Fruit fly (Drosophila melanogaster) whole organism, prepupa: ENCODE measurements around the gene CG2617.
A peak's percentile ranks its signal among the peaks of the same experiment; 100 is the strongest.

Experiments
- CG10669 ChIP-seq: fragments of 200-800 bp; sonication (Bioruptor generic); optimal IDR thresholded peaks from 3 replicates; lab custom pipeline; 2018; ENCODE audit warnings: missing biosample characterization, mild to moderate bottlenecking, missing genetic modification characterization, moderate library complexity
- CG11902 ChIP-seq: fragments of 200-800 bp; sonication (Bioruptor generic); optimal IDR thresholded peaks from 3 replicates; lab custom pipeline; 2016; ENCODE audit warnings: missing biosample characterization, missing genetic modification characterization
- CG15336 ChIP-seq: fragments of 200-800 bp; sonication (Bioruptor generic); IDR thresholded peaks from 2 replicates; pipeline ENCODE4 v1.3.6; 2022; ENCODE audit warnings: missing biosample characterization, missing genetic modification characterization
- CG16779 ChIP-seq: fragments of 200-800 bp; sonication (Bioruptor generic); optimal IDR thresholded peaks from 3 replicates; lab custom pipeline; 2017; ENCODE audit warnings: missing biosample characterization, mild to moderate bottlenecking, missing genetic modification characterization
- CG3032 ChIP-seq: fragments of 200-800 bp; optimal IDR thresholded peaks from 2 replicates; lab custom pipeline; 2019; ENCODE audit warnings: missing biosample characterization, mild to moderate bottlenecking, missing genetic modification characterization, moderate library complexity
- CG32006 ChIP-seq: fragments of 200-800 bp; sonication (Bioruptor generic); optimal IDR thresholded peaks from 3 replicates; lab custom pipeline; 2017; ENCODE audit warnings: missing biosample characterization, mild to moderate bottlenecking, missing genetic modification characterization
- CG34406 ChIP-seq: fragments of 200-800 bp; sonication (Bioruptor generic); optimal IDR thresholded peaks from 3 replicates; lab custom pipeline; 2016; ENCODE audit warnings: missing biosample characterization, missing genetic modification characterization
- CG3919 ChIP-seq: fragments of 200-800 bp; sonication (Bioruptor generic); optimal IDR thresholded peaks from 3 replicates; lab custom pipeline; 2016; ENCODE audit warnings: missing biosample characterization, missing genetic modification characterization
- CG6163 ChIP-seq: fragments of 200-800 bp; sonication (Bioruptor generic); IDR thresholded peaks from 3 replicates; pipeline ENCODE4 v1.3.6; 2022; ENCODE audit warnings: missing biosample characterization, missing genetic modification characterization
- CG6792 ChIP-seq: fragments of 200-800 bp; sonication (Bioruptor generic); optimal IDR thresholded peaks from 3 replicates; lab custom pipeline; 2016; ENCODE audit warnings: missing biosample characterization, missing genetic modification characterization
- CG6808 ChIP-seq: fragments of 200-800 bp; sonication (Bioruptor generic); optimal IDR thresholded peaks from 3 replicates; lab custom pipeline; 2017; ENCODE audit warnings: missing biosample characterization, missing genetic modification characterization, mild to moderate bottlenecking, moderate library complexity, missing genetic modification reagents
- CG6854 ChIP-seq: fragments of 200-800 bp; sonication (Bioruptor generic); optimal IDR thresholded peaks from 2 replicates; lab custom pipeline; 2017; ENCODE audit warnings: missing biosample characterization, mild to moderate bottlenecking, missing genetic modification characterization
- CG7368 ChIP-seq: fragments of 200-800 bp; sonication (Bioruptor generic); optimal IDR thresholded peaks from 3 replicates; lab custom pipeline; 2016; ENCODE audit warnings: missing biosample characterization, missing genetic modification characterization
- CG8319 ChIP-seq: fragments of 200-800 bp; sonication (Bioruptor generic); optimal IDR thresholded peaks from 3 replicates; lab custom pipeline; 2016; ENCODE audit warnings: missing biosample characterization, missing genetic modification characterization
- CG8632 ChIP-seq: fragments of 200-800 bp; sonication (Bioruptor generic); optimal IDR thresholded peaks from 3 replicates; lab custom pipeline; 2016; ENCODE audit warnings: missing biosample characterization, missing genetic modification characterization
- CG9139 ChIP-seq: fragments of 200-800 bp; sonication (Bioruptor generic); optimal IDR thresholded peaks from 3 replicates; lab custom pipeline; 2017; ENCODE audit warnings: missing biosample characterization, mild to moderate bottlenecking, missing genetic modification characterization
- Eip75B ChIP-seq: fragments of 200-800 bp; sonication (Bioruptor generic); optimal IDR thresholded peaks from 3 replicates; lab custom pipeline; 2016; ENCODE audit warnings: missing biosample characterization, missing genetic modification characterization
- Eip78C ChIP-seq: fragments of 200-800 bp; sonication (Bioruptor generic); peaks from one replicate; lab custom pipeline; 2016; ENCODE audit warnings: missing biosample characterization, missing genetic modification characterization
- Ets21C ChIP-seq: fragments of 200-800 bp; sonication (Bioruptor generic); optimal IDR thresholded peaks from 3 replicates; lab custom pipeline; 2016; ENCODE audit warnings: missing biosample characterization, missing genetic modification characterization
- Ets96B ChIP-seq: fragments of 200-800 bp; optimal IDR thresholded peaks from 2 replicates; lab custom pipeline; 2019; ENCODE audit warnings: missing biosample characterization, mild to moderate bottlenecking, missing genetic modification characterization, moderate library complexity
- Gug ChIP-seq: fragments of 200-800 bp; sonication (Bioruptor generic); IDR thresholded peaks from 2 replicates; pipeline ENCODE4 v1.3.6; 2022; ENCODE audit warnings: missing biosample characterization, missing genetic modification characterization
- Hr38 ChIP-seq: sonication (Bioruptor generic); optimal IDR thresholded peaks from 2 replicates; lab custom pipeline; 2016; ENCODE audit warnings: missing biosample characterization, missing genetic modification characterization
- Hr4 ChIP-seq: fragments of 200-800 bp; sonication (Bioruptor generic); optimal IDR thresholded peaks from 3 replicates; lab custom pipeline; 2016; ENCODE audit warnings: missing biosample characterization, missing genetic modification characterization
- Lpt ChIP-seq: fragments of 200-800 bp; sonication (Bioruptor generic); optimal IDR thresholded peaks from 3 replicates; lab custom pipeline; 2016; ENCODE audit warnings: missing biosample characterization, missing genetic modification characterization
- Met ChIP-seq: fragments of 200-800 bp; sonication (Bioruptor generic); optimal IDR thresholded peaks from 3 replicates; lab custom pipeline; 2016; ENCODE audit warnings: missing biosample characterization, missing genetic modification characterization
- OdsH ChIP-seq: fragments of 200-800 bp; sonication (Bioruptor generic); optimal IDR thresholded peaks from 3 replicates; lab custom pipeline; 2016; ENCODE audit warnings: missing biosample characterization, missing genetic modification characterization
- Smox ChIP-seq: fragments of 200-800 bp; sonication (Bioruptor generic); optimal IDR thresholded peaks from 3 replicates; lab custom pipeline; 2016; ENCODE audit warnings: missing biosample characterization, missing genetic modification characterization
- Sox14 ChIP-seq: fragments of 200-800 bp; sonication (Bioruptor generic); optimal IDR thresholded peaks from 3 replicates; lab custom pipeline; 2016; ENCODE audit warnings: missing biosample characterization, missing genetic modification characterization
- Sox15 ChIP-seq: fragments of 200-800 bp; sonication (Bioruptor generic); optimal IDR thresholded peaks from 3 replicates; lab custom pipeline; 2016; ENCODE audit warnings: missing biosample characterization, missing genetic modification characterization
- achi ChIP-seq: fragments of 200-800 bp; sonication (Bioruptor generic); optimal IDR thresholded peaks from 3 replicates; lab custom pipeline; 2016; ENCODE audit warnings: missing biosample characterization, missing genetic modification characterization
- cyc ChIP-seq: fragments of 200-800 bp; sonication (Bioruptor generic); optimal IDR thresholded peaks from 3 replicates; lab custom pipeline; 2016; ENCODE audit warnings: missing biosample characterization, missing genetic modification characterization
- dac ChIP-seq: fragments of 200-800 bp; sonication (Bioruptor generic); optimal IDR thresholded peaks from 2 replicates; lab custom pipeline; 2017; ENCODE audit warnings: missing biosample characterization, mild to moderate bottlenecking, missing genetic modification characterization
- eg ChIP-seq: fragments of 200-800 bp; sonication (Bioruptor generic); IDR thresholded peaks from 3 replicates; pipeline ENCODE4 v1.3.6; 2022; ENCODE audit warnings: missing biosample characterization, missing genetic modification characterization
- esn ChIP-seq: fragments of 200-800 bp; sonication (Bioruptor generic); optimal IDR thresholded peaks from 2 replicates; lab custom pipeline; 2016; ENCODE audit warnings: missing biosample characterization, mild to moderate bottlenecking, missing genetic modification characterization, moderate library complexity
- fd59A ChIP-seq: fragments of 200-800 bp; sonication (Bioruptor generic); optimal IDR thresholded peaks from 2 replicates; lab custom pipeline; 2017; ENCODE audit warnings: missing biosample characterization, mild to moderate bottlenecking, missing genetic modification characterization, missing genetic modification reagents
- fd85E ChIP-seq: fragments of 200-800 bp; sonication (Bioruptor generic); optimal IDR thresholded peaks from 3 replicates; lab custom pipeline; 2016; ENCODE audit warnings: missing biosample characterization, missing genetic modification characterization
- net ChIP-seq: fragments of 200-800 bp; sonication (Bioruptor generic); optimal IDR thresholded peaks from 3 replicates; lab custom pipeline; 2016; ENCODE audit warnings: missing biosample characterization, missing genetic modification characterization
- salr ChIP-seq, 2 experiments: fragments of 200-800 bp; sonication (Bioruptor generic); optimal IDR thresholded peaks; 3 replicates each; lab custom pipeline; 2016 to 2018; ENCODE audit warnings: missing biosample characterization in 2 of 2, missing genetic modification characterization in 2 of 2, mild to moderate bottlenecking in 1 of 2
- svp ChIP-seq: fragments of 200-800 bp; sonication (Bioruptor generic); peaks from one replicate; lab custom pipeline; 2016; ENCODE audit warnings: missing biosample characterization, missing genetic modification characterization
- vri ChIP-seq: fragments of 200-800 bp; sonication (Bioruptor generic); optimal IDR thresholded peaks from 3 replicates; lab custom pipeline; 2016; ENCODE audit warnings: missing biosample characterization, mild to moderate bottlenecking, missing genetic modification characterization

Gene CG2617

dm6 chr2L:20721456-20721855 is 39.3 kb downstream of the CG2617 start (continued):
- TF ChIP-seq Ets21C (GFP tag; lab: Kevin White, UChicago), result no peak
- TF ChIP-seq CG6792 (GFP tag; lab: Kevin White, UChicago), result no peak
- peak; percentile 75 for TF ChIP-seq Lpt
- TF ChIP-seq Sox14 (GFP tag; lab: Kevin White, UChicago), result peak; percentile 67
- TF ChIP-seq CG8632 (GFP tag; lab: Kevin White, UChicago), result no peak
- no peak for TF ChIP-seq CG8319
- no peak for TF ChIP-seq CG9139 (GFP tag; lab: Kevin White, UChicago)
- TF ChIP-seq Eip75B, result peak; percentile 44
- no peak for TF ChIP-seq Met (GFP tag; lab: Kevin White, UChicago)
- TF ChIP-seq CG32006 (GFP tag; lab: Kevin White, UChicago), result peak; percentile 87
- peak; percentile 85 for TF ChIP-seq CG15336 (GFP tag; lab: Robert Waterston, UW)
- peak; percentile 79 for TF ChIP-seq Gug (GFP tag; lab: Robert Waterston, UW)
- no peak for TF ChIP-seq CG34406
- TF ChIP-seq salr (GFP tag; optimal IDR thresholded peaks at IDR 0.05; lab: Kevin White, UChicago), result peak; percentile 18 to 76
- TF ChIP-seq Sox15 (GFP tag; lab: Kevin White, UChicago), result no peak
- peak; percentile 64 for TF ChIP-seq achi (GFP tag; lab: Kevin White, UChicago)
- peak; percentile 91 for TF ChIP-seq Eip78C
- no peak for TF ChIP-seq cyc (GFP tag; lab: Kevin White, UChicago)
- no peak for TF ChIP-seq fd85E (GFP tag; lab: Kevin White, UChicago)
- peak; percentile 89 for TF ChIP-seq eg (GFP tag; lab: Robert Waterston, UW)
- peak; percentile 50 for TF ChIP-seq Ets96B (tag; lab: Kevin White, UChicago)
- TF ChIP-seq esn (GFP tag; lab: Kevin White, UChicago), result no peak
- TF ChIP-seq CG10669 (GFP tag; lab: Kevin White, UChicago), result no peak
- no peak for TF ChIP-seq vri (GFP tag; lab: Kevin White, UChicago)

DNA sequence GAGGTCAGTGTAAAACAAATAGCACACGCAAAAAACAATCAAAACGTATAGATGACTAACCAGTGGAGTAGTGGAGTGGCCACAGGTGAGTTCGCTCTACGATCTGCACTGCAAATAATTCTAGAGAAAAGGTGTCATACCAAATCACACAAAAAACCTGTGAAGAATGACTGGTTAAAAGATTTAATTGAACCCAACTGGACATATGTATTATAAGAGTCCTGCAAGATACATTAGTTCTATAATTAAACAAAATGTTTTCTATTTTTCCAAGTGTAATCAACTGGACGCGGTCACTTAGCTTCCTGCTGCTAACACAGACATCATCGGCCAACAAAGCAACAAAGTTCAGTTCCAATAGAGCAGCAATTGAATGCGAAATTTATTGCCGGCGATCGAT is 41.9 kb downstream of the CG2617 start:
- TF ChIP-seq CG7368 (GFP tag; lab: Kevin White, UChicago) (no peak), CG6854 (GFP tag; lab: Kevin White, UChicago) (no peak), CG3919 (GFP tag; lab: Kevin White, UChicago) (no peak), Gug (GFP tag; lab: Robert Waterston, UW) (0 out of 2 replicates have a peak, but pooled peaks have one; percentile 51), CG8319 (no peak), CG6808 (GFP tag; lab: Kevin White, UChicago) (no peak), Smox (GFP tag; lab: Kevin White, UChicago) (no peak), CG11902 (GFP tag; lab: Kevin White, UChicago) (no peak), CG15336 (GFP tag; lab: Robert Waterston, UW) (peak; percentile 58), CG9139 (GFP tag; lab: Kevin White, UChicago) (no peak), Hr4 (GFP tag; lab: Kevin White, UChicago) (no peak), net (GFP tag; lab: Kevin White, UChicago) (no peak), CG32006 (GFP tag; lab: Kevin White, UChicago) (no peak), Sox14 (GFP tag; lab: Kevin White, UChicago) (no peak), Ets21C (GFP tag; lab: Kevin White, UChicago) (no peak), Met (GFP tag; lab: Kevin White, UChicago) (no peak), eg (GFP tag; lab: Robert Waterston, UW) (0 out of 3 replicates have a peak, but pooled peaks have one; percentile 33), OdsH (GFP tag; lab: Kevin White, UChicago) (no peak), Lpt (no peak), CG16779 (tag; lab: Kevin White, UChicago) (no peak), CG3032 (tag; lab: Kevin White, UChicago) (no peak), achi (GFP tag; lab: Kevin White, UChicago) (no peak), Ets96B (tag; lab: Kevin White, UChicago) (no peak), CG34406 (no peak), Hr38 (no peak), CG6163 (GFP tag; lab: Robert Waterston, UW) (0 out of 3 replicates have a peak, but pooled peaks have one; percentile 38), fd59A (GFP tag; lab: Kevin White, UChicago) (no peak), svp (GFP tag; lab: Kevin White, UChicago) (peak; percentile 36), dac (no peak), fd85E (GFP tag; lab: Kevin White, UChicago) (no peak)
